Worm (Caenorhabditis elegans) whole organism, midembryonic: ENCODE data around the gene tost-1.

ENCODE experiments used
- T22C8.4 ChIP-seq: fragments of 200-800 bp; sonication (Bioruptor generic); IDR thresholded peaks from 2 replicates; pipeline ENCODE4 v1.3.6; 2022; ENCODE audit warnings: missing genetic modification characterization, missing compliant biosample characterization
- cog-1 ChIP-seq: sonication (generic microtip); optimal IDR thresholded peaks from 2 replicates; lab custom pipeline; 2016; ENCODE audit warnings: missing genetic modification characterization, missing compliant biosample characterization
- flt-1 ChIP-seq: fragments of 200-800 bp; sonication (Bioruptor generic); IDR thresholded peaks from 2 replicates; pipeline ENCODE4 v1.3.6; 2022; ENCODE audit warnings: missing genetic modification characterization, missing compliant biosample characterization
- klf-2 ChIP-seq: fragments of 200-800 bp; sonication (Bioruptor generic); conservative IDR thresholded peaks from 2 replicates; pipeline ENCODE4 v1.3.6; 2022; ENCODE audit warnings: missing genetic modification reagents, missing genetic modification characterization, missing compliant biosample characterization
- med-1 ChIP-seq: sonication (generic microtip); optimal IDR thresholded peaks from 2 replicates; lab custom pipeline; 2017; ENCODE audit warnings: missing genetic modification characterization, mild to moderate bottlenecking, missing compliant biosample characterization, antibody characterized with exemption, missing genetic modification reagents; ENCODE audit not compliant: insufficient read depth
- ref-1 ChIP-seq: fragments of 200-800 bp; sonication (Bioruptor generic); conservative IDR thresholded peaks from 2 replicates; pipeline ENCODE4 v1.3.6; 2022; ENCODE audit warnings: missing genetic modification reagents, missing genetic modification characterization, missing compliant biosample characterization
- tab-1 ChIP-seq: fragments of 200-800 bp; sonication (Bioruptor generic); IDR thresholded peaks from 2 replicates; pipeline ENCODE4 v1.3.6; 2022; ENCODE audit warnings: missing genetic modification characterization, missing compliant biosample characterization
- ztf-23 ChIP-seq: fragments of 200-800 bp; sonication (Bioruptor generic); IDR thresholded peaks from 2 replicates; pipeline ENCODE4 v1.3.6; 2022; ENCODE audit warnings: missing genetic modification reagents, missing genetic modification characterization, missing compliant biosample characterization
- ztf-29 ChIP-seq: fragments of 200-800 bp; sonication (Bioruptor generic); IDR thresholded peaks from 2 replicates; pipeline ENCODE4 v1.3.6; 2022; ENCODE audit warnings: missing genetic modification reagents, missing genetic modification characterization, missing compliant biosample characterization

DNA sequence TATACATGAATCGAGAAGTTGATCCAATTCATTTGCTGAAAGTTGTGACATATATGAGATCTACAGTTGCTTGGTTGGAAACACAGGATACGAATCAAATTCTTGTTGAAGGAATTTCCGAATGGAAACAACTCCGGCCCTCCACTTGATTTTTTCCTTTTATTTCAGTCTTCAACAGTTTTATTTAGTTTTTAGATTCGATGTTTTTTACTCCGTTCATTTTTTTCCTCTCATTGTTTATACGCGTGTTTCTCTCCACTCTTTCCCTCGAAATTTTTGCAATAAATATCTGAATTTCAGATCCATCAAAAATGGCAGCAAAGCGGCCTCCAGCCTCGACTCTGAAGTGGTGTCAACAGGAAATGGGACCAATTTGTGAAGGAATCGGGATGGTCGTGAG is 15.0 kb downstream of the tost-1 start, which contains the start of gene coq-8:
- TF ChIP-seq flt-1 (GFP tag; lab: Robert Waterston, UW): no peak
- no peak for TF ChIP-seq T22C8.4 (GFP tag; lab: Robert Waterston, UW)
- no peak for TF ChIP-seq ztf-23 (GFP tag; lab: Robert Waterston, UW)
- no peak for TF ChIP-seq klf-2 (GFP tag; lab: Robert Waterston, UW)
- no peak for TF ChIP-seq tab-1
- no peak for TF ChIP-seq cog-1 (tag; lab: Kevin White, UChicago)
- no peak for TF ChIP-seq med-1 (GFP tag; lab: Kevin White, UChicago)
- TF ChIP-seq ztf-29 (GFP tag; lab: Robert Waterston, UW): no peak
- no peak for TF ChIP-seq ref-1
